Fruit fly (Drosophila melanogaster) whole organism, pupa: ENCODE results near the gene MESR3.

Source experiments
- CG10348 ChIP-seq: fragments of 200-800 bp; sonication (Bioruptor generic); IDR thresholded peaks from 2 replicates; pipeline ENCODE4 v1.3.6; 2022; ENCODE audit warnings: missing biosample characterization, missing genetic modification characterization
- CG12605 ChIP-seq: fragments of 200-800 bp; sonication (Bioruptor generic); IDR thresholded peaks from 2 replicates; pipeline ENCODE4 v1.3.6; 2022; ENCODE audit warnings: missing biosample characterization, missing genetic modification characterization
- CG13204 ChIP-seq: fragments of 200-800 bp; sonication (Bioruptor generic); optimal IDR thresholded peaks from 2 replicates; lab custom pipeline; 2018; ENCODE audit warnings: missing biosample characterization, mild to moderate bottlenecking, missing genetic modification characterization, moderate library complexity
- CG14655 ChIP-seq: fragments of 200-800 bp; sonication (Bioruptor generic); optimal IDR thresholded peaks from 3 replicates; lab custom pipeline; 2017; ENCODE audit warnings: mild to moderate bottlenecking, missing biosample characterization, missing genetic modification reagents, missing genetic modification characterization
- CG15710 ChIP-seq: fragments of 200-800 bp; sonication (Bioruptor generic); optimal IDR thresholded peaks from 2 replicates; lab custom pipeline; 2018; ENCODE audit warnings: missing biosample characterization, mild to moderate bottlenecking, missing genetic modification characterization, moderate library complexity
- CG17806 ChIP-seq: fragments of 200-800 bp; sonication (Bioruptor generic); optimal IDR thresholded peaks from 2 replicates; lab custom pipeline; 2018; ENCODE audit warnings: missing biosample characterization, mild to moderate bottlenecking, missing genetic modification characterization, moderate library complexity
- CG32121 ChIP-seq: fragments of 200-800 bp; sonication (Bioruptor generic); IDR thresholded peaks from 2 replicates; pipeline ENCODE4 v1.3.6; 2022; ENCODE audit warnings: missing biosample characterization, missing genetic modification characterization
- CG34367 ChIP-seq: fragments of 200-800 bp; sonication (Bioruptor generic); optimal IDR thresholded peaks from 2 replicates; lab custom pipeline; 2018; ENCODE audit warnings: missing biosample characterization, mild to moderate bottlenecking, missing genetic modification characterization
- CG4496 ChIP-seq: fragments of 200-800 bp; sonication (Bioruptor generic); IDR thresholded peaks from 3 replicates; pipeline ENCODE4 v1.3.6; 2022; ENCODE audit warnings: missing biosample characterization, missing genetic modification characterization
- CG8159 ChIP-seq: fragments of 200-800 bp; sonication (Bioruptor generic); optimal IDR thresholded peaks from 3 replicates; lab custom pipeline; 2018; ENCODE audit warnings: missing biosample characterization, mild to moderate bottlenecking, missing genetic modification characterization, moderate library complexity
- CG8301 ChIP-seq: fragments of 200-800 bp; sonication (Bioruptor generic); optimal IDR thresholded peaks from 2 replicates; lab custom pipeline; 2018; ENCODE audit warnings: missing biosample characterization, mild to moderate bottlenecking, missing genetic modification characterization
- CG9948 ChIP-seq: fragments of 200-800 bp; sonication (Bioruptor generic); optimal IDR thresholded peaks from 2 replicates; lab custom pipeline; 2018; ENCODE audit warnings: missing biosample characterization, mild to moderate bottlenecking, missing genetic modification characterization, moderate library complexity
- D1 ChIP-seq: fragments of 200-800 bp; sonication (Bioruptor generic); optimal IDR thresholded peaks from 2 replicates; lab custom pipeline; 2018; ENCODE audit warnings: missing biosample characterization, mild to moderate bottlenecking, missing genetic modification characterization, moderate library complexity
- EcR ChIP-seq: fragments of 200-800 bp; sonication (Bioruptor generic); optimal IDR thresholded peaks from 3 replicates; lab custom pipeline; 2019; ENCODE audit warnings: missing biosample characterization, missing genetic modification characterization, mild to moderate bottlenecking, moderate library complexity, missing genetic modification reagents
- Ets98B ChIP-seq: fragments of 200-800 bp; sonication (Bioruptor generic); IDR thresholded peaks from 2 replicates; pipeline ENCODE4 v1.3.6; 2022; ENCODE audit warnings: missing biosample characterization, missing genetic modification characterization
- Pif1A ChIP-seq: fragments of 200-800 bp; sonication (Bioruptor generic); optimal IDR thresholded peaks from 3 replicates; lab custom pipeline; 2016; ENCODE audit warnings: missing biosample characterization, missing genetic modification characterization
- Pif1B ChIP-seq: fragments of 200-800 bp; sonication (Bioruptor generic); optimal IDR thresholded peaks from 3 replicates; lab custom pipeline; 2016; ENCODE audit warnings: missing biosample characterization, missing genetic modification characterization
- Snoo ChIP-seq: fragments of 200-800 bp; sonication (Bioruptor generic); optimal IDR thresholded peaks from 3 replicates; lab custom pipeline; 2017; ENCODE audit warnings: missing biosample characterization, mild to moderate bottlenecking, missing genetic modification characterization, inconsistent platforms
- fd96Ca ChIP-seq: fragments of 200-800 bp; sonication (Bioruptor generic); IDR thresholded peaks from 3 replicates; pipeline ENCODE4 v1.3.6; 2022; ENCODE audit warnings: missing biosample characterization, missing genetic modification characterization
- gl ChIP-seq: fragments of 200-800 bp; sonication (Bioruptor generic); optimal IDR thresholded peaks from 2 replicates; lab custom pipeline; 2018; ENCODE audit warnings: missing biosample characterization, mild to moderate bottlenecking, missing genetic modification characterization
- rn ChIP-seq: fragments of 200-800 bp; sonication (Bioruptor generic); IDR thresholded peaks from 2 replicates; pipeline ENCODE4 v1.3.6; 2022; ENCODE audit warnings: missing biosample characterization, missing genetic modification characterization

The MESR3 gene

DNA sequence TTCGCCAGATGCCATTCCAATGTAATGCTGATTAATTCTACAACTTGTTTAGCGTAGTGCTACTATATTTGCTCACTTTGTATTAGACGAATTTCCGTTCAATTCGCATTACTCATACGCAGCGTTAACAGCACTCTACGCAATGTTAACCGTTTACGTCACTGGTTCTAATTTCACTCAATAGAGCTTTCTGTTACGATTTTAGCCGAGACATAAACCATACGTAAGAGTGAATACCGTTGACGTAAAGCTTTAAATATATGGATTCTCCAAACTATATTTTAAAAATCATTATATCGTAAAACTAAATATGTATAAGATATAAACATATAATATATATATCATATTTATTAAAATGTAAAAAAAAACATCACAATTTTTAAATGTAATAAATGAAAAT is 40.8 kb upstream of the MESR3 start:
- no peak for TF ChIP-seq CG12605 (GFP tag; lab: Robert Waterston, UW)
- TF ChIP-seq rn (GFP tag; lab: Robert Waterston, UW), result no peak
- TF ChIP-seq gl (tag; lab: Kevin White, UChicago), result no peak
- TF ChIP-seq CG34367, result no peak
- TF ChIP-seq fd96Ca, result no peak
- TF ChIP-seq CG15710 (tag; lab: Kevin White, UChicago), result no peak
- no peak for TF ChIP-seq CG4496
- no peak for TF ChIP-seq CG13204 (GFP tag; lab: Kevin White, UChicago)
- no peak for TF ChIP-seq Pif1B
- TF ChIP-seq Snoo (tag; lab: Kevin White, UChicago), result no peak
- TF ChIP-seq CG14655, result no peak
- TF ChIP-seq Ets98B (GFP tag; lab: Robert Waterston, UW), result no peak
- no peak for TF ChIP-seq CG8301 (tag; lab: Kevin White, UChicago)
- TF ChIP-seq EcR (GFP tag; lab: Kevin White, UChicago), result no peak
- no peak for TF ChIP-seq CG8159 (tag; lab: Kevin White, UChicago)
- no peak for TF ChIP-seq CG10348

DNA sequence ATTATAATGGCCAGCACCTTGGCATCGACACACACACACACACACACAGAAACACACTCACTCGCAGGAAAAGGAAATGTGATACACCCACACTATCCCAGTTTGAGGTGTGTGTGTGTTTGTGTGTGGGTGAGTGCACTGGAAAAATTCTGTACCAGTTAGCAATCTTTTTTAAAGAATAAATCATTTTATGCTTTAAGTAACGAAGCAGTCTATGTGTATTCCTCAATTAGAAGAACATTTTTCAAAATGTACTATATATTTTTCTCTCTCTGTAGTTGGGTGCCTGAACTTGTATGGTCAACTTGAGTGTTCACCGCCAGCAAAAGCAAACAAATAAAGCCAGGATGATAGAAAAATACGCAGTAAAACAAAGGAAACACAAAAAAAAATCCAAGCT is 32.4 kb upstream of the MESR3 start:
- TF ChIP-seq Ets98B (GFP tag; lab: Robert Waterston, UW) (no peak), Snoo (tag; lab: Kevin White, UChicago) (no peak), CG17806 (no peak), gl (tag; lab: Kevin White, UChicago) (no peak)

DNA sequence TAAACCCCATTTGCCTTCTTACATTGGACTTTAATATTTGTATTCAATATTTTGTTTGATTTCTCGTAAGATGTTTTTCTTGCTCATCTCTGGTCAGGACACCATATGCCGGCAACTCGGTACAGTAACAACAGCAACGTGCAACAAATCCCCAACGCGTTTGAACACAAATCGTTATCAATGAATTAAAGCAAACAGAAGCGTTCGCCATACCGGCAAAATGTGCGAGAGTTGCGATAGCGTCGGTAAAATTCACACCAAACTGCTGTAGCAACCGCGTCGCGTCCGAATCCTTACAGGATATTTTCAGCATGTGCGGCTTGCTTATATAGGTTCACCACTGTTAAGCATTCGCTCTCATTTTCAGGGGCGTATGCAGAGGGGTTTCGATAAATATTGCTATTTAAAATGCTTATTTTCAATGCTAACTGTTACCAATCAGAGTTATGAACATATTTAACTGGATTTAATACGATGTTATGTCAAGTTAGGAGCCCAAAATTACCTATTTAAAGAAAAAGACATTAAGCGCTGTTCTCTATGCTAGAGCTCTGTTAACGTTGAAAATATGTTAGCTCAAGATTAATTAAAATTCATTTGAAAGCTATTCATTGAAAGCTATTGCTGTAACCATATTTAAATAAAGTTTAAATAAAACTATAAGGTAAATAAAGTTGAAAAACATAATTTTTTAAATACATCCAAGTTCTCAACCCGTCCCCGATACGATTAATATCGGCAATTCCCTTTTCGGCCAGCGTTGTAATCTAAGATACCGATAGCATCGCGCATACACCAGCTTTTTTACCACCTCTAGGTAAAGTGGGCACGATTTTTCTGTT is 26.7 kb upstream of the MESR3 start, which contains the start of the genes Pde11 and CG15160:
Gene Pde11, minus strand, starts transcription at position 243 of the 842 bp plus-strand sequence.
Gene CG15160, plus strand, starts transcription at position 792 of the 842 bp plus-strand sequence.
- TF ChIP-seq fd96Ca, result peak; percentile 63; the same call in 2 of the 3 replicates
- no peak for TF ChIP-seq CG8301 (tag; lab: Kevin White, UChicago)
- TF ChIP-seq, all 21 proteins: peak for 1

DNA sequence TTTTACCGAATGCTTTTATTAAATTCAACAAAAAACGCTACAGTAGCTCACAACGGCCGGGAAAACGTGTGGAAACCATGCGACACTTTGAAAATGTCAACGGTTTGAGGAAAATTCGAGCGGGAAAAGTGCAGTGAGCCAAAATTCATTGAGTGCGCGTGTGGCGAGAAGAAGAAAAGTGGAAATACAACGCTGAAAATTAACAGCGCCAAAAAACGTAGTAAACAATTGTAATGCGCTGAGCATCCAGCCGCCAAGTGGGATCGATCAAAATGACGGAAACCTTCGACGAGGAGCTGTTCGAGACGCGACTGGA is 26.2 kb upstream of the MESR3 start:
- TF ChIP-seq CG8159 (tag; lab: Kevin White, UChicago) (no peak), CG9948 (tag; lab: Kevin White, UChicago) (no peak), rn (GFP tag; lab: Robert Waterston, UW) (no peak), CG12605 (GFP tag; lab: Robert Waterston, UW) (no peak), CG15710 (tag; lab: Kevin White, UChicago) (no peak), EcR (GFP tag; lab: Kevin White, UChicago) (no peak), CG10348 (no peak), Pif1A (GFP tag; lab: Kevin White, UChicago) (no peak), D1 (tag; lab: Kevin White, UChicago) (no peak), CG8301 (tag; lab: Kevin White, UChicago) (no peak), CG4496 (no peak), gl (tag; lab: Kevin White, UChicago) (no peak), CG34367 (no peak), Snoo (tag; lab: Kevin White, UChicago) (no peak), CG14655 (no peak), Pif1B (no peak), CG32121 (no peak), fd96Ca (no peak), CG17806 (no peak), Ets98B (GFP tag; lab: Robert Waterston, UW) (no peak)

DNA sequence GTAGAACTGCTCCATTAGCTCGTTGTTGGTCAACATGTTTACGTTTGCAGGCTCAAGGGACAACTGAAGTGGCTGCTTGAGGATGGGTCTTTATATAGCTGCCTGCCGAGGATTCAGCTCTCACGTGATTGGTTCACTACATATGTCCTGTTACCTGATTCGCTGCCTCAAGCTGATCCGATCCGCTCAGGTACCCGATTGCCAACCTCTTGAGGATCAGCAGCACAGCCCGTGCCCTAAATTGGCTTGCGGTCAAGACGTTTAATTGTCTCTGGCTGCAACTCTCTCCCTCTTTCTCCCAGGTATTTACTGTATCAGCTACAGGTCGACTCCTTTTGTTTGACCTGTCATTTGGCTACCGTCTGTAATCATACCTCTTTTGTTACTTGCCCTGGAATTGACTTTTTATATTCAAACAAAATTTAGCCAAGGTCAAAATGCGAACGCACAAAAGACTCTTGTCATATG is 20.2 kb upstream of the MESR3 start, which contains the start of gene amos:
Gene amos, minus strand, starts transcription at position 51 of the 468 bp plus-strand sequence.
- TF ChIP-seq CG15710 (tag; lab: Kevin White, UChicago) (no peak), CG10348 (no peak), rn (GFP tag; lab: Robert Waterston, UW) (no peak), CG34367 (no peak), fd96Ca (no peak), CG4496 (no peak), CG17806 (no peak), Pif1B (no peak), CG14655 (no peak), CG8301 (tag; lab: Kevin White, UChicago) (no peak), Pif1A (GFP tag; lab: Kevin White, UChicago) (no peak)

DNA sequence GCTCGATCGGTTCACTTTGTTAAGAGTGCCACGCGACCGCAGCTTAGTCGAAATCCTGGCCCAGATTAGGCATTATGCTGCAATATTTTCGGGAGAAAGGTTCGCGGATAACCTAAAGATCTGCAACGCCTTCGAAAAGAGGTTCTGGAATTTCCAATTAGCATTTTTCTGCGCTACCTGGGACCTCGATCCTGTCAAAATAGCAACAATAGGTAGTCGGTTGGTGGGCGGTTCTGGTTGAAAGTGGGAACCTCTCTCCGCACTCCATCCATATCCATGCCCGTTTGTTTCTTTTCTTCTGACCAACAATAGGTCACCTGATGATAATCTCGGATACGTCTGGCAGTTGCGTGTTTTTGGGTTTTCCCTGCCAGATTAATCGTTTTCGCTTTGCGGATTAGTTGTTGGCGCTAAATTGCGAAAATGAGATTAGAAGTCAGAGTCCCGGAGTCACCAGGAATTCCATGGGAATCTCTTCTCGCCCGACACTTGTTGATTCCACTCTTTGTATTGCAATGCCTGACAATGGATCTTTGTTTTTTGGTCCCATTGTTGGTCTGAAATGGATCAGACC is 18.8 kb upstream of the MESR3 start:
- TF ChIP-seq CG9948 (tag; lab: Kevin White, UChicago), result no peak
- no peak for TF ChIP-seq CG14655
- TF ChIP-seq fd96Ca, result no peak
- TF ChIP-seq CG12605 (GFP tag; lab: Robert Waterston, UW), result no peak
- TF ChIP-seq CG34367, result no peak
- no peak for TF ChIP-seq Pif1A (GFP tag; lab: Kevin White, UChicago)
- TF ChIP-seq Pif1B, result no peak
- TF ChIP-seq CG17806, result no peak
- TF ChIP-seq rn (GFP tag; lab: Robert Waterston, UW), result no peak
- no peak for TF ChIP-seq CG4496
- TF ChIP-seq gl (tag; lab: Kevin White, UChicago), result no peak
